Fruit fly (Drosophila melanogaster): ENCODE data around the gene Xport-A.

Gene Xport-A

DNA sequence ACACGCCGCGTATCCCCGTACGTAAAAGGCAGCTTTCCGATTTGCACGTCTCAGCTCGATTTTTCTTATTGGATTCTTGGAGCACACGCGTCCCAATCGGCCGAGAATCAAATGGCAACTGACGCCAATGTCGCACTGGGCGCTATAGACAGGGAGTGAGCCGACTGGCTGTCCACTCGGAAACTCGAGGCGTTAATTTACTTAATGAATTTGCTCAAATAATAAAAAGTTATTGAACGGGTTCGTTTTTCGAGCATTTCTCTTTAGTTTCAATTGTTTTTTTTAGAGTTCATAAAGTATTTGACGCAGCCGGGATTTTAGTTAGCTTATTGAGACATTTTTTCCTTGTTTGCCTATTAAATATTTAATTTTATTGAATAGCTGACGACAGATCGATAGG lies 10.1 kb upstream of the Xport-A start, which contains the start of gene CG4462:
TSS of gene CG4462 (minus strand) at position 101 of the 400 bp plus-strand sequence.
- TF ChIP-seq sage (GFP tag; optimal IDR thresholded peaks at IDR 0.05) (no peak), HLH106 (tag; optimal IDR thresholded peaks at IDR 0.05) (no peak), N (GFP tag; optimal IDR thresholded peaks at IDR 0.05) (no peak), Sp1 (GFP tag; optimal IDR thresholded peaks at IDR 0.05) (no peak), psq (GFP tag; optimal IDR thresholded peaks at IDR 0.05) (no peak)

DNA sequence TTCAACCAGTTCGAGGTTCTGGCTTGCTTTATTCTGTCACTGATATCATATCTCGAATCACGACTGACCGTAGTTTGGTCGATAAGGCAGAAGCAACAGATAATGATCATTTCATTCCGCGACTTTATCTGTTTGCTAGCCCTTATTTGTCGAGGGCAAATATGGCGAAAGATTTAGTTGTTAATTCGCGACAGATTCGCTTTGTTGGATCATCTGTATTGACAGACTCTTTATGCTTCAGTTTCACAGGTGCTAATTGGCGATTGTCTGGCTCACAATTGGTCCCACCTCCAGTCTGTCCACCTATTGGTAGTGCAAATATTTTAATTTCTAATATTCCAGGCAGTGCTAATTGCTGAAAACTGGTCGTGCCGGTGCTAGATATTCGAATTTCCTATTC lies 9.1 kb upstream of the Xport-A start:
- peak; percentile 65 for TF ChIP-seq rgr (GFP tag; optimal IDR thresholded peaks at IDR 0.05)
- peak; percentile 50 for TF ChIP-seq h (GFP tag; optimal IDR thresholded peaks at IDR 0.05)
- no peak for TF ChIP-seq Vsx2 (GFP tag; optimal IDR thresholded peaks at IDR 0.05; ENCODE audit: partially characterized antibody)
- TF ChIP-seq br (GFP tag; optimal IDR thresholded peaks at IDR 0.05): peak; percentile 34
- TF ChIP-seq Hr83 (GFP tag; optimal IDR thresholded peaks at IDR 0.05; ENCODE audit: poor library complexity, severe bottlenecking): peak; percentile 38

DNA sequence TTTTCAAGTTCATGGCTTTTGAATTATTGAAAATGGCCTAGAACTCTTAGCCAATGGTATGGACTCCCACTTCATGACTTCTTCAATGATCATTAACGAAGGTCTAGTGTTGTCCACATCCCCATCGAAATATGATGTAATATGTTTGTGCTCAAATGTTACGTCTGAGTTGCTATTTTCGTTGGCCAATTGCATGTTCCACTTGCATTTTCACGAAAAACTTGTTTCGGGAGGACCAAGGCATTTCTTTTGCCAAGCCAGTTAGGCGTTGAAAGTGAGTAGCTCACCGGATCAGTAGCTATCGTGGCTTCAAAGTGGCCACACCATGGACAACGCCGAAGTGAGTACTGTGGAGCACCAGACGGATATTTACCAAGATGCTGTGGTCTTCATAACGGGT lies 3.0 kb upstream of the Xport-A start, which contains the start of gene CG4770:
TSS of gene CG4770 (plus strand) at position 301 of the 400 bp plus-strand sequence.
- TF ChIP-seq lola (GFP tag; optimal IDR thresholded peaks at IDR 0.05) (no peak), Jra (GFP tag; optimal IDR thresholded peaks at IDR 0.05) (no peak), sv (GFP tag; optimal IDR thresholded peaks at IDR 0.05) (no peak), N (GFP tag; optimal IDR thresholded peaks at IDR 0.05) (no peak), Sp1 (GFP tag; optimal IDR thresholded peaks at IDR 0.05) (no peak), jim (GFP tag; optimal IDR thresholded peaks at IDR 0.05) (no peak), Mio (GFP tag; optimal IDR thresholded peaks at IDR 0.05) (no peak), h (GFP tag; optimal IDR thresholded peaks at IDR 0.05) (no peak)

DNA sequence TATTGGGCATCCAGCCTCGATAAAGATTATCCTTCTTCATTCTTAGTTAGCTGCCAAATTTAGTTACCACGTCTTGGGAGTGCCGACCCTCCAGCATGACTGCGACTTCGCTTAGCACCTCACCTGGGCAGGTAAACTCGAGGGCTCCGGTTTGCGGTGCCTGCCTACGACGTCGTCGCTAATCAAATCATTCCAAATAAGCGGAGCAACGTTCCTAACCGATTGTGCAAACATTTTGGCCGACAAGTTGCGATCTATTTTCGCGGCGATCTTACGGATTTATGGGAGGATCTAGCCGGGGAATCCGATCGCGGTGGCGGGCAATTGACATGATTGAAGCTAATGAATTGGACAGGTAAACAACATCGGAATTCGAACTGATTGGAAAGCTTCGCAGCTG lies 2.5 kb upstream of the Xport-A start, which contains the start of gene CG4465:
TSS of gene CG4465 (minus strand) at position 101 of the 400 bp plus-strand sequence.
- TF ChIP-seq dl (GFP tag; optimal IDR thresholded peaks at IDR 0.05; ENCODE audit: insufficient read depth in 1 of 2, partially characterized antibody in 2 of 2) (no peak), Rel (GFP tag; optimal IDR thresholded peaks at IDR 0.05) (no peak), Rel (tag; optimal IDR thresholded peaks at IDR 0.05) (no peak), CG32264 (GFP tag; optimal IDR thresholded peaks at IDR 0.05) (no peak), psq (GFP tag; optimal IDR thresholded peaks at IDR 0.05) (no peak), brk (GFP tag; optimal IDR thresholded peaks at IDR 0.05) (no peak), woc (GFP tag; optimal IDR thresholded peaks at IDR 0.05) (no peak)

DNA sequence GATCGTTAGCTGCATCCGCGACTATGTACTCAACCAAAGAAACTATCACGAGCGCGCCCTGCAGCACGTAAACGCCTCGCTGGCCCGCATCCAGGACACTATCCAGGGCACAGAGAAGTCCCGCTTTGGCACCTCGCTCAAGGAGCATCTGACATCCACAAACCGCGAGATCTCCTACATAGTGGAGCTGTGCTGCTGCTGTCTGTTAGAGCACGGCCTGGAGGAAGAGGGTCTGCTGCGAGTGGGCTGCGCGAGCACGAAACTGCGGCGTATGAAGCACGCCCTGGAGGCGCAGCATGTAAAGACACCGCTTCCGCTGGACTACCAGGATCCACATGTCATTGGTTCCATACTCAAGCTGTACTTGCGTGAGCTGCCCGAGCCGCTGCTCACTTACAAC lies 4.2 kb downstream of the Xport-A start:
- TF ChIP-seq Vsx2 (GFP tag; optimal IDR thresholded peaks at IDR 0.05; ENCODE audit: partially characterized antibody) (no peak), pan (optimal IDR thresholded peaks at IDR 0.05) (no peak), Myc (optimal IDR thresholded peaks at IDR 0.05) (no peak), N (GFP tag; optimal IDR thresholded peaks at IDR 0.05) (no peak), psq (GFP tag; optimal IDR thresholded peaks at IDR 0.05) (no peak), CrebA (GFP tag; optimal IDR thresholded peaks at IDR 0.05; ENCODE audit: borderline replicate concordance) (no peak), lola (GFP tag; optimal IDR thresholded peaks at IDR 0.05) (no peak)

DNA sequence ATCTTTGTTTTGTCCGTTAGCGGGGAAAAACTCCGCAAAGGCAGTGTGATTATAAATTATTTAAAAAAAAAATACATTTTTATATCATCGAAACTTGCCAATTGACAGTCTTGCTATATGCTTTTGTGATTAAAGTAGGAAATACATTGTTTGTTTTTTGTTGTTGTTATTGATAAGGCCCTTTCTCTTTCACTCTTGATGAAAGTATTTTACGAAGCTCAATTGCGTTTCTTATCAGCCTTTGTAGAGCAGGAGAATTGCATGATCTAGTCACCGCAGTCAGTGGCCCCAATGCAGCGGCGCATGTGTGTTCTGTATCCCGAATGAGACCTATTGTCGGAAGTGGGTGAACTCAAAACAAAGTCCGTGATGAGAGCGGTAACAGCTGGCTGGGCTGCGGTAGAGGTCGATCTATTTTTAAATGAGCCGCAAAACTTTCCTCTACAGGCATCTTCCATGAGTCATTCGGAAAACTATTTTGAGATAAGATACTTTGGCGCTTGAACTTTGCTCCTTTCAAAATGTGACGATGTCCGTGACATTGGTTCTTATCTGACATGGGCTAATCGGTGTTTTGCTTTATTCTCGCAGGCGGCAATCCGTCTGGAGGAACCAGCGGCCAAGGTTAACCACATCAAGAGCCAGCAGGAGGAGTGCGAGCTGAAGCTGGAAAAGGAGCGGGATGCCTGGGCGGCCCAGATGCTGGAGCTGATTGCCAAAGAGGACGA lies 4.7 kb downstream of the Xport-A start:
- TF ChIP-seq Mio (GFP tag; optimal IDR thresholded peaks at IDR 0.05) (no peak), dsf (GFP tag; optimal IDR thresholded peaks at IDR 0.05; ENCODE audit: borderline replicate concordance) (no peak), usp (GFP tag; optimal IDR thresholded peaks at IDR 0.05) (no peak), ey (GFP tag; optimal IDR thresholded peaks at IDR 0.05) (no peak), Dfd (GFP tag; optimal IDR thresholded peaks at IDR 0.05) (no peak), GATAd (GFP tag; optimal IDR thresholded peaks at IDR 0.05) (no peak), Rel (GFP tag; optimal IDR thresholded peaks at IDR 0.05) (no peak), Rel (tag; optimal IDR thresholded peaks at IDR 0.05) (peak; percentile 83), psq (GFP tag; optimal IDR thresholded peaks at IDR 0.05) (no peak), br (GFP tag; optimal IDR thresholded peaks at IDR 0.05) (peak; percentile 7), Jra (GFP tag; optimal IDR thresholded peaks at IDR 0.05) (no peak)

Data from whole organism, wandering third instar larva.